Worm (Caenorhabditis elegans) whole organism, L4 larva: Measurements from ENCODE around the gene tsen-34.
"Not testable (repeated sequence)": the region's sequence is repeated elsewhere in the genome, so short reads cannot be mapped to it uniquely, and the experiment has no call there.

Source experiments
- D1046.2 ChIP-seq: fragments of 200-800 bp; sonication (Bioruptor generic); IDR thresholded peaks from 2 replicates; pipeline ENCODE4 v1.3.6; 2022; ENCODE audit warnings: missing genetic modification characterization, missing compliant biosample characterization
- T26A8.4 ChIP-seq: fragments of 200-800 bp; sonication (Bioruptor generic); IDR thresholded peaks from 2 replicates; pipeline ENCODE4 v1.3.6; 2022; ENCODE audit warnings: missing genetic modification characterization, missing compliant biosample characterization
- Y48G9A.11 ChIP-seq: fragments of 200-800 bp; sonication (Bioruptor generic); IDR thresholded peaks from 2 replicates; pipeline ENCODE4 v1.3.6; 2022; ENCODE audit warnings: missing genetic modification reagents, missing genetic modification characterization, missing compliant biosample characterization
- ZK337.2 ChIP-seq: fragments of 200-800 bp; sonication (Bioruptor generic); IDR thresholded peaks from 2 replicates; pipeline ENCODE4 v1.3.6; 2022; ENCODE audit warnings: missing genetic modification reagents, missing genetic modification characterization, missing compliant biosample characterization
- arid-1 ChIP-seq: fragments of 200-800 bp; sonication (Bioruptor generic); conservative IDR thresholded peaks from 2 replicates; pipeline ENCODE4 v1.3.6; 2022; ENCODE audit warnings: missing genetic modification reagents, missing genetic modification characterization, missing compliant biosample characterization
- ceh-20 ChIP-seq: fragments of 200-800 bp; sonication (Bioruptor generic); IDR thresholded peaks from 2 replicates; pipeline ENCODE4 v1.3.6; 2022; ENCODE audit warnings: missing genetic modification reagents, missing genetic modification characterization, missing compliant biosample characterization
- ctbp-1 ChIP-seq: fragments of 200-800 bp; sonication (Bioruptor generic); IDR thresholded peaks from 2 replicates; pipeline ENCODE4 v1.3.6; 2022; ENCODE audit warnings: missing genetic modification reagents, missing genetic modification characterization, missing compliant biosample characterization
- daf-8 ChIP-seq: fragments of 200-800 bp; sonication (Bioruptor generic); IDR thresholded peaks from 2 replicates; pipeline ENCODE4 v1.3.6; 2022; ENCODE audit warnings: missing genetic modification characterization, missing compliant biosample characterization
- dmd-6 ChIP-seq: fragments of 200-800 bp; sonication (Bioruptor generic); IDR thresholded peaks from 2 replicates; pipeline ENCODE4 v1.3.6; 2022; ENCODE audit warnings: missing genetic modification reagents, missing genetic modification characterization, missing compliant biosample characterization
- dmd-8 ChIP-seq: fragments of 200-800 bp; sonication (Bioruptor generic); IDR thresholded peaks from 2 replicates; pipeline ENCODE4 v1.3.6; 2022; ENCODE audit warnings: missing genetic modification characterization, missing compliant biosample characterization
- dmd-9 ChIP-seq: fragments of 200-800 bp; sonication (Bioruptor generic); IDR thresholded peaks from 2 replicates; pipeline ENCODE4 v1.3.6; 2022; ENCODE audit warnings: missing genetic modification reagents, missing genetic modification characterization, missing compliant biosample characterization
- dpl-1 ChIP-seq: fragments of 150-350 bp; optimal IDR thresholded peaks from 2 replicates; lab custom pipeline; 2014; ENCODE audit warnings: missing biosample characterization, missing genetic modification reagents, missing genetic modification characterization
- egl-43 ChIP-seq: fragments of 200-800 bp; sonication (Bioruptor generic); IDR thresholded peaks from 2 replicates; pipeline ENCODE4 v1.3.6; 2022; ENCODE audit warnings: missing genetic modification reagents, missing genetic modification characterization, missing compliant biosample characterization
- hlh-11 ChIP-seq: fragments of 200-800 bp; sonication (Bioruptor generic); optimal IDR thresholded peaks from 2 replicates; lab custom pipeline; 2018; ENCODE audit warnings: mild to moderate bottlenecking, missing genetic modification characterization, missing compliant biosample characterization
- hmg-1.1 ChIP-seq: fragments of 200-800 bp; sonication (Bioruptor generic); IDR thresholded peaks from 2 replicates; pipeline ENCODE4 v1.3.6; 2022; ENCODE audit warnings: missing genetic modification reagents, missing genetic modification characterization, missing compliant biosample characterization
- lin-1 ChIP-seq: fragments of 200-800 bp; sonication (Bioruptor generic); IDR thresholded peaks from 2 replicates; pipeline ENCODE4 v1.3.6; 2022; ENCODE audit warnings: missing genetic modification reagents, missing genetic modification characterization, missing compliant biosample characterization
- lin-29 ChIP-seq: fragments of 200-800 bp; sonication (Bioruptor generic); IDR thresholded peaks from 2 replicates; pipeline ENCODE4 v1.3.6; 2022; ENCODE audit warnings: missing genetic modification reagents, missing genetic modification characterization, missing compliant biosample characterization
- lin-38 ChIP-seq: fragments of 200-800 bp; sonication (Bioruptor generic); IDR thresholded peaks from 2 replicates; pipeline ENCODE4 v1.3.6; 2022; ENCODE audit warnings: missing genetic modification reagents, missing genetic modification characterization, missing compliant biosample characterization
- lsy-2 ChIP-seq, 2 experiments: fragments of 150-350 bp in 1 of 2; sonication (generic microtip) in 1 of 2; optimal IDR thresholded peaks; 2 replicates each; lab custom pipeline; 2014 to 2017; ENCODE audit warnings: missing biosample characterization in 2 of 2, missing genetic modification characterization in 2 of 2
- madf-5 ChIP-seq, 2 experiments: fragments of 200-800 bp; sonication (Bioruptor generic); IDR thresholded peaks; 2 replicates each; pipeline ENCODE4 v1.3.6; 2022; ENCODE audit warnings: missing compliant biosample characterization in 2 of 2, missing genetic modification characterization in 2 of 2
- madf-9 ChIP-seq: fragments of 200-800 bp; sonication (Bioruptor generic); conservative IDR thresholded peaks from 2 replicates; pipeline ENCODE4 v1.3.6; 2022; ENCODE audit warnings: missing genetic modification reagents, missing genetic modification characterization, missing compliant biosample characterization
- mdt-29 ChIP-seq: fragments of 200-800 bp; sonication (Bioruptor generic); IDR thresholded peaks from 2 replicates; pipeline ENCODE4 v1.3.6; 2022; ENCODE audit warnings: missing genetic modification reagents, missing genetic modification characterization, missing compliant biosample characterization
- mes-2 ChIP-seq: sonication (generic microtip); optimal IDR thresholded peaks from 2 replicates; lab custom pipeline; 2016; ENCODE audit warnings: missing genotype, mild to moderate bottlenecking, missing genetic modification characterization, missing compliant biosample characterization; ENCODE audit not compliant: poor library complexity, severe bottlenecking
- mxl-2 ChIP-seq: fragments of 200-800 bp; sonication (Bioruptor generic); conservative IDR thresholded peaks from 2 replicates; pipeline ENCODE4 v1.3.6; 2022; ENCODE audit warnings: missing genetic modification reagents, missing genetic modification characterization, missing compliant biosample characterization
- nhr-41 ChIP-seq: fragments of 200-800 bp; sonication (Bioruptor generic); IDR thresholded peaks from 2 replicates; pipeline ENCODE4 v1.3.6; 2022; ENCODE audit warnings: missing genetic modification reagents, missing genetic modification characterization, missing compliant biosample characterization
- nhr-42 ChIP-seq: fragments of 200-800 bp; sonication (Bioruptor generic); IDR thresholded peaks from 2 replicates; pipeline ENCODE4 v1.3.6; 2022; ENCODE audit warnings: missing genetic modification characterization, missing compliant biosample characterization
- nhr-76 ChIP-seq: fragments of 150-350 bp; optimal IDR thresholded peaks from 2 replicates; lab custom pipeline; 2014; ENCODE audit warnings: missing biosample characterization, missing genetic modification characterization
- nhr-77 ChIP-seq: fragments of 150-350 bp; optimal IDR thresholded peaks from 2 replicates; lab custom pipeline; 2014; ENCODE audit warnings: missing biosample characterization, missing genetic modification characterization
- pha-4 ChIP-seq, 2 experiments: fragments of 150-350 bp in 1 of 2; fragments of 200-800 bp in 1 of 2; sonication (Bioruptor generic) in 1 of 2; IDR thresholded peaks in 1 of 2; optimal IDR thresholded peaks in 1 of 2; 2 replicates each; pipeline versions ENCODE4 v1.3.6 to Lab custom; 2014 to 2022; ENCODE audit warnings: missing genetic modification characterization in 2 of 2, missing genetic modification reagents in 2 of 2, missing biosample characterization in 1 of 2, missing compliant biosample characterization in 1 of 2
- php-3 ChIP-seq: fragments of 200-800 bp; sonication (Bioruptor generic); IDR thresholded peaks from 2 replicates; pipeline ENCODE4 v1.3.6; 2022; ENCODE audit warnings: missing genetic modification reagents, missing genetic modification characterization, missing compliant biosample characterization
- rbr-2 ChIP-seq: sonication (generic microtip); optimal IDR thresholded peaks from 2 replicates; lab custom pipeline; 2016; ENCODE audit warnings: missing genotype, missing genetic modification characterization, missing compliant biosample characterization
- saeg-2 ChIP-seq: fragments of 200-800 bp; sonication (Bioruptor generic); IDR thresholded peaks from 2 replicates; pipeline ENCODE4 v1.3.6; 2022; ENCODE audit warnings: missing genetic modification reagents, missing genetic modification characterization, missing compliant biosample characterization
- set-16 ChIP-seq: fragments of 200-800 bp; sonication (Bioruptor generic); IDR thresholded peaks from 2 replicates; pipeline ENCODE4 v1.3.6; 2022; ENCODE audit warnings: missing genetic modification reagents, missing genetic modification characterization, missing compliant biosample characterization
- tra-1 ChIP-seq: fragments of 200-800 bp; sonication (Bioruptor generic); IDR thresholded peaks from 2 replicates; pipeline ENCODE4 v1.3.6; 2022; ENCODE audit warnings: missing genetic modification reagents, missing genetic modification characterization, missing compliant biosample characterization
- vab-7 ChIP-seq: fragments of 200-800 bp; sonication (Bioruptor generic); IDR thresholded peaks from 2 replicates; pipeline ENCODE4 v1.3.6; 2022; ENCODE audit warnings: missing genetic modification reagents, missing genetic modification characterization, missing compliant biosample characterization
- zfp-3 ChIP-seq: fragments of 200-800 bp; sonication (Bioruptor generic); conservative IDR thresholded peaks from 2 replicates; pipeline ENCODE4 v1.3.6; 2022; ENCODE audit warnings: missing genetic modification reagents, missing genetic modification characterization, missing compliant biosample characterization

The tsen-34 gene

ce11 chrIV:4180032-4180431, 1.8 kb downstream of the tsen-34 start:
- TF ChIP-seq hmg-1.1 (GFP tag; lab: Robert Waterston, UW), result 0 out of 2 replicates have a peak, but pooled peaks have one; percentile 25
- peak; percentile 87 for TF ChIP-seq lin-38 (GFP tag; lab: Robert Waterston, UW)

- peak; percentile 98 for TF ChIP-seq hmg-1.1 (GFP tag; lab: Robert Waterston, UW)
- peak; percentile 95 for TF ChIP-seq dmd-6
- peak; percentile 81 for TF ChIP-seq vab-7 (GFP tag; lab: Robert Waterston, UW)
- peak; percentile 83 for TF ChIP-seq madf-9 (GFP tag; lab: Robert Waterston, UW)
- TF ChIP-seq dmd-8 (GFP tag; lab: Robert Waterston, UW), result 0 out of 2 replicates have a peak, but pooled peaks have one; percentile 12
- peak; percentile 97 for TF ChIP-seq nhr-42 (GFP tag; lab: Robert Waterston, UW)
- TF ChIP-seq rbr-2 (tag; lab: Kevin White, UChicago), result peak; percentile 32
- peak; percentile 100 for TF ChIP-seq lin-38 (GFP tag; lab: Robert Waterston, UW)
- TF ChIP-seq saeg-2, result peak; percentile 88
- TF ChIP-seq php-3 (GFP tag; lab: Robert Waterston, UW), result peak; percentile 92
- TF ChIP-seq mdt-29 (GFP tag; lab: Robert Waterston, UW), result peak; percentile 83
- TF ChIP-seq daf-8 (GFP tag; lab: Robert Waterston, UW), result peak; percentile 82; the same call in 1 of the 2 replicates
- peak; percentile 28 to 77 for TF ChIP-seq lsy-2 (tag; optimal IDR thresholded peaks at IDR 0.05; lab: Kevin White, UChicago)
- TF ChIP-seq lin-29 (GFP tag; lab: Robert Waterston, UW), result peak; percentile 98
- TF ChIP-seq ZK337.2, result peak; percentile 82
- TF ChIP-seq pha-4 (GFP tag; IDR thresholded peaks at IDR 0.05; lab: Robert Waterston, UW), result peak; percentile 85
- TF ChIP-seq pha-4 (tag; optimal IDR thresholded peaks at IDR 0.05; lab: Kevin White, UChicago), result not testable (repeated sequence)
- TF ChIP-seq set-16 (GFP tag; lab: Robert Waterston, UW), result peak; percentile 51; the same call in 1 of the 2 replicates
- peak; percentile 33 for TF ChIP-seq dpl-1 (GFP tag; lab: Kevin White, UChicago)
- peak; percentile 92 for TF ChIP-seq ctbp-1 (GFP tag; lab: Robert Waterston, UW)
- TF ChIP-seq mes-2 (tag; lab: Kevin White, UChicago), result peak; percentile 53
- TF ChIP-seq lin-1 (GFP tag; lab: Robert Waterston, UW), result 0 out of 2 replicates have a peak, but pooled peaks have one; percentile 43
- 0 out of 2 replicates have a peak, but pooled peaks have one; percentile 30 for TF ChIP-seq nhr-41 (GFP tag; lab: Robert Waterston, UW)
- 0 out of 2 replicates have a peak, but pooled peaks have one; percentile 14 for TF ChIP-seq mxl-2 (GFP tag; lab: Robert Waterston, UW)
- TF ChIP-seq tra-1 (GFP tag; lab: Robert Waterston, UW), result peak; percentile 95
- TF ChIP-seq T26A8.4 (GFP tag; lab: Robert Waterston, UW), result peak; percentile 96
- TF ChIP-seq dmd-9 (GFP tag; lab: Robert Waterston, UW), result peak; percentile 95
- peak; percentile 3 for TF ChIP-seq hlh-11 (tag; lab: Kevin White, UChicago)
- TF ChIP-seq Y48G9A.11 (GFP tag; lab: Robert Waterston, UW), result peak; percentile 70
- peak; percentile 95 for TF ChIP-seq egl-43 (GFP tag; lab: Robert Waterston, UW)
- TF ChIP-seq ceh-20 (GFP tag; lab: Robert Waterston, UW), result peak; percentile 98
- peak in 1 of 2 experiments; percentile 88; a peak in 2 of 4 replicates for TF ChIP-seq madf-5 (GFP tag; IDR thresholded peaks at IDR 0.05; lab: Robert Waterston, UW)
- peak; percentile 96 for TF ChIP-seq D1046.2 (GFP tag; lab: Robert Waterston, UW)
- TF ChIP-seq arid-1 (GFP tag; lab: Robert Waterston, UW), result peak; percentile 84
- TF ChIP-seq zfp-3 (GFP tag; lab: Robert Waterston, UW), result peak; percentile 93
Measured at ce11 chrIV:4184767-4185166, 6.5 kb downstream of the tsen-34 start.

- not testable (repeated sequence) for TF ChIP-seq nhr-76 (tag; lab: Kevin White, UChicago); lin-29 (GFP tag; lab: Robert Waterston, UW); nhr-77
Measured at ce11 chrIV:4186099-4186498, 7.8 kb downstream of the tsen-34 start, which contains the start of gene K08D10.11. Gene K08D10.11 (minus strand): TSS chrIV:4186199.
